Worm (Caenorhabditis elegans): Measurements from ENCODE around the gene jmjd-3.1.

The jmjd-3.1 gene

ce11 chrX:8563663-8564450 lies 7.0 kb upstream of the jmjd-3.1 start:
- TF ChIP-seq ets-7 (tag; optimal IDR thresholded peaks at IDR 0.05) (no peak), tbx-11 (GFP tag; IDR thresholded peaks at IDR 0.05) (no peak), ama-1 (optimal IDR thresholded peaks at IDR 0.05) (no peak), flt-1 (GFP tag; IDR thresholded peaks at IDR 0.05) (no peak), B0310.2 (tag; optimal IDR thresholded peaks at IDR 0.05) (no peak), tbx-37 (GFP tag; conservative IDR thresholded peaks at IDR 0.05) (no peak), hnd-1 (tag; optimal IDR thresholded peaks at IDR 0.05) (no peak), sea-1 (GFP tag; conservative IDR thresholded peaks at IDR 0.05) (no peak), hmg-4 (GFP tag; optimal IDR thresholded peaks at IDR 0.05) (no peak), tra-4 (tag; optimal IDR thresholded peaks at IDR 0.05) (no peak), aly-1 (tag; optimal IDR thresholded peaks at IDR 0.05) (no peak), F13C5.2 (tag; optimal IDR thresholded peaks at IDR 0.05) (no peak), ceh-36 (tag; optimal IDR thresholded peaks at IDR 0.05) (no peak), ceh-13 (GFP tag; optimal IDR thresholded peaks at IDR 0.05) (no peak), scrt-1 (GFP tag; IDR thresholded peaks at IDR 0.05) (no peak)

ce11 chrX:8564451-8564795 lies 6.4 kb upstream of the jmjd-3.1 start:
- TF ChIP-seq scrt-1 (GFP tag; IDR thresholded peaks at IDR 0.05), result no peak

DNA sequence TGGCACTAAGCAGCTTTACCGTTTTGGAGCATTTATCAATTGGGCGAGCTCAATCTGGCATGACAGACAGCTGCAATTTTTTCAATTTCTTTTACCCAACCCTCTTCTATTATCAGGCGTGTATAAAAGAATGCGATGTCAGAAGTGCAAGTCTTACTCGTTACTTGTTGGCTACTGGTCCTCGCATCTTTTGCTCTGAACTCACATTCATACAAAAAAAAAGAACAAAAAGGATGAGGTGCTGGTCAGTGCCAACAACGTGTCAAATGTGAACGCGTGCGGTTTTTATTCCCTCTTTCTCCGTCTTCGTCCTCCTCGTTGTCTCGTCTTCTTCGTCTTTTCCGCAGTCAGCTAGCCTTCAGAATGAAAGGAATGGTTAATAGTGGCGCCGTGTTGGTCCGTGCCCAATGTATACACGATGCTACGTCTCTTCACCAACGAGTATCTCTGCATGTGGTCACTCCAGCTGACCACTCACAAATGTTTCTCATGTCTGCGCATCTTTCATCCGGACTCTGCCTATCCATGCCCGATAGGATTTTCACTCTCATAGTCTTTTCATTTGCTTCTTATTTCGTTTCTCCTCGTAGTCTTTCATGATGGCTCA lies 4.9 kb upstream of the jmjd-3.1 start:
- TF ChIP-seq ceh-13 (GFP tag; optimal IDR thresholded peaks at IDR 0.05) (no peak), hmg-4 (GFP tag; optimal IDR thresholded peaks at IDR 0.05) (peak; percentile 59), scrt-1 (GFP tag; IDR thresholded peaks at IDR 0.05) (no peak), ceh-36 (tag; optimal IDR thresholded peaks at IDR 0.05) (no peak), hnd-1 (tag; optimal IDR thresholded peaks at IDR 0.05) (no peak), ets-7 (tag; optimal IDR thresholded peaks at IDR 0.05) (no peak), F13C5.2 (tag; optimal IDR thresholded peaks at IDR 0.05) (peak; percentile 21), sea-1 (GFP tag; conservative IDR thresholded peaks at IDR 0.05) (no peak), tbx-11 (GFP tag; IDR thresholded peaks at IDR 0.05) (no peak), hmbx-1 (tag; optimal IDR thresholded peaks at IDR 0.05) (no peak), B0310.2 (tag; optimal IDR thresholded peaks at IDR 0.05) (no peak), tra-4 (tag; optimal IDR thresholded peaks at IDR 0.05) (no peak)

DNA sequence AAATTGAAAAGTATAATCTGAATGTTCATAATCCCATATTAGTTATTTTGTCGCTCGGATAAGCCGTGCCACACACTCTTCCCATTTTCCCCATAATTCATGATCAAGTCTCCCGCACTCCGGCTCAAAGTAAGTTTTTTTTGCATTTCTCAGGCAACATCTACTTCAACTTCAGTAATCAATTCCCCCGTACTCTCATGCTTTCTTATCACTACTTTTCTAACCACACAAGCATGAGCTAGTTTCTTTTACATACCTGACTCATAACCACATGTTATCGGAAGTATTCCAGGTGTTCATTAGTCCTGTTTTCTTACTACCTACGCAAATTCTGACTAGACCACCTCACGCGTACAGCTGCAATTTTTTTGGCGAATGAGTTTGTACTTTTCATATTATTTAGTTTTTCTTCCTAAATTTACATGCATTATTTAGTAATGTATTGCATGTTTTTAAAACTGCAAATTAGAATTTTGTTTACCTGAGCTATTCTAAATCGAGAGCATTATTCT lies 4.3 kb upstream of the jmjd-3.1 start:
- no peak for TF ChIP-seq tbx-37 (GFP tag; conservative IDR thresholded peaks at IDR 0.05)
- no peak for TF ChIP-seq ama-1 (optimal IDR thresholded peaks at IDR 0.05)
- no peak for TF ChIP-seq ets-7 (tag; optimal IDR thresholded peaks at IDR 0.05)
- TF ChIP-seq pes-1 (GFP tag; IDR thresholded peaks at IDR 0.05), result no peak
- no peak for TF ChIP-seq B0310.2 (tag; optimal IDR thresholded peaks at IDR 0.05)
- TF ChIP-seq aly-1 (tag; optimal IDR thresholded peaks at IDR 0.05), result no peak
- TF ChIP-seq sea-1 (GFP tag; conservative IDR thresholded peaks at IDR 0.05), result no peak
- no peak for TF ChIP-seq tra-4 (tag; optimal IDR thresholded peaks at IDR 0.05)
- no peak for TF ChIP-seq hmg-4 (GFP tag; optimal IDR thresholded peaks at IDR 0.05)
- TF ChIP-seq hmbx-1 (tag; optimal IDR thresholded peaks at IDR 0.05), result no peak
- no peak for TF ChIP-seq tbx-11 (GFP tag; IDR thresholded peaks at IDR 0.05)
- TF ChIP-seq ceh-13 (GFP tag; optimal IDR thresholded peaks at IDR 0.05), result no peak
- TF ChIP-seq scrt-1 (GFP tag; IDR thresholded peaks at IDR 0.05), result no peak
- TF ChIP-seq hnd-1 (tag; optimal IDR thresholded peaks at IDR 0.05), result no peak
- TF ChIP-seq ceh-36 (tag; optimal IDR thresholded peaks at IDR 0.05), result no peak
- no peak for TF ChIP-seq F13C5.2 (tag; optimal IDR thresholded peaks at IDR 0.05)
- no peak for TF ChIP-seq flt-1 (GFP tag; IDR thresholded peaks at IDR 0.05)

- TF ChIP-seq aly-1 (tag; optimal IDR thresholded peaks at IDR 0.05) (no peak), tra-4 (tag; optimal IDR thresholded peaks at IDR 0.05) (no peak), scrt-1 (GFP tag; IDR thresholded peaks at IDR 0.05) (no peak), hmg-4 (GFP tag; optimal IDR thresholded peaks at IDR 0.05) (no peak)
Measured at ce11 chrX:8567166-8567565, 3.7 kb upstream of the jmjd-3.1 start.

DNA sequence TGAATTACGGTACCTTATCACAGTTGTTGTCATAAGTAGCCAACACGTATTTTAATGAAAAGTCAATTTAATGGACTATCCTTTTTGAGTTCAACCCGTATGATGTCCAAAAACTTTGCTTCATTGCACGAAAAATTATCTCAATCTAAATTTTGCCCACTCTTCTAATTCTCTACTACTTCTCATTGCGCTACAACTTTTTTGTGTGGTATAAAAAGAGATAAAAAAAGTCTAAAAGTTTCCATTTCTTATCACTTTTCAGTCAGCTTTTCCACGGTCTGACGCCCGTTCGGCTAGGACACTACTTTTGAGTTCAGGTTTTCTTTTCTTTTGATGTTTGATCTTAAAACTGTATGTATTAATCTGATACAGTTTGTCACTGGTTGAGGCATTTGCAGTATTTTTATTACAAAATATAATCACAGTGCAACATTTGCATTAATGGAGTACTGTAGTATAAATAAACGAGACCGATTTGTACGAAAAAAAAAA lies 3.0 kb upstream of the jmjd-3.1 start:
- TF ChIP-seq sea-1 (GFP tag; conservative IDR thresholded peaks at IDR 0.05) (no peak), aly-1 (tag; optimal IDR thresholded peaks at IDR 0.05) (no peak), hnd-1 (tag; optimal IDR thresholded peaks at IDR 0.05) (no peak), pes-1 (GFP tag; IDR thresholded peaks at IDR 0.05) (no peak), flt-1 (GFP tag; IDR thresholded peaks at IDR 0.05) (no peak), tbx-37 (GFP tag; conservative IDR thresholded peaks at IDR 0.05) (no peak), ceh-36 (tag; optimal IDR thresholded peaks at IDR 0.05) (no peak), ets-7 (tag; optimal IDR thresholded peaks at IDR 0.05) (no peak), hmbx-1 (tag; optimal IDR thresholded peaks at IDR 0.05) (no peak), tbx-11 (GFP tag; IDR thresholded peaks at IDR 0.05) (no peak), ceh-13 (GFP tag; optimal IDR thresholded peaks at IDR 0.05) (no peak), ama-1 (optimal IDR thresholded peaks at IDR 0.05) (no peak), F13C5.2 (tag; optimal IDR thresholded peaks at IDR 0.05) (no peak), scrt-1 (GFP tag; IDR thresholded peaks at IDR 0.05) (no peak), tra-4 (tag; optimal IDR thresholded peaks at IDR 0.05) (no peak), hmg-4 (GFP tag; optimal IDR thresholded peaks at IDR 0.05) (no peak), B0310.2 (tag; optimal IDR thresholded peaks at IDR 0.05) (no peak)

- TF ChIP-seq hmg-4 (GFP tag; optimal IDR thresholded peaks at IDR 0.05), result peak; percentile 3
- TF ChIP-seq tra-4 (tag; optimal IDR thresholded peaks at IDR 0.05), result no peak
- no peak for TF ChIP-seq ets-7 (tag; optimal IDR thresholded peaks at IDR 0.05)
Measured at ce11 chrX:8568423-8568903, 2.4 kb upstream of the jmjd-3.1 start.

All from whole organism, early embryonic.